Fruit fly (Drosophila melanogaster) whole organism, pupa: ENCODE results near the gene SIDL.

ENCODE experiments used
- CG10348 ChIP-seq: fragments of 200-800 bp; sonication (Bioruptor generic); IDR thresholded peaks from 2 replicates; pipeline ENCODE4 v1.3.6; 2022; ENCODE audit warnings: missing biosample characterization, missing genetic modification characterization
- CG12605 ChIP-seq: fragments of 200-800 bp; sonication (Bioruptor generic); IDR thresholded peaks from 2 replicates; pipeline ENCODE4 v1.3.6; 2022; ENCODE audit warnings: missing biosample characterization, missing genetic modification characterization
- CG13204 ChIP-seq: fragments of 200-800 bp; sonication (Bioruptor generic); optimal IDR thresholded peaks from 2 replicates; lab custom pipeline; 2018; ENCODE audit warnings: missing biosample characterization, mild to moderate bottlenecking, missing genetic modification characterization, moderate library complexity
- CG14655 ChIP-seq: fragments of 200-800 bp; sonication (Bioruptor generic); optimal IDR thresholded peaks from 3 replicates; lab custom pipeline; 2017; ENCODE audit warnings: mild to moderate bottlenecking, missing biosample characterization, missing genetic modification reagents, missing genetic modification characterization
- CG15710 ChIP-seq: fragments of 200-800 bp; sonication (Bioruptor generic); optimal IDR thresholded peaks from 2 replicates; lab custom pipeline; 2018; ENCODE audit warnings: missing biosample characterization, mild to moderate bottlenecking, missing genetic modification characterization, moderate library complexity
- CG17806 ChIP-seq: fragments of 200-800 bp; sonication (Bioruptor generic); optimal IDR thresholded peaks from 2 replicates; lab custom pipeline; 2018; ENCODE audit warnings: missing biosample characterization, mild to moderate bottlenecking, missing genetic modification characterization, moderate library complexity
- CG32121 ChIP-seq: fragments of 200-800 bp; sonication (Bioruptor generic); IDR thresholded peaks from 2 replicates; pipeline ENCODE4 v1.3.6; 2022; ENCODE audit warnings: missing biosample characterization, missing genetic modification characterization
- CG34367 ChIP-seq: fragments of 200-800 bp; sonication (Bioruptor generic); optimal IDR thresholded peaks from 2 replicates; lab custom pipeline; 2018; ENCODE audit warnings: missing biosample characterization, mild to moderate bottlenecking, missing genetic modification characterization
- CG4496 ChIP-seq: fragments of 200-800 bp; sonication (Bioruptor generic); IDR thresholded peaks from 3 replicates; pipeline ENCODE4 v1.3.6; 2022; ENCODE audit warnings: missing biosample characterization, missing genetic modification characterization
- CG8159 ChIP-seq: fragments of 200-800 bp; sonication (Bioruptor generic); optimal IDR thresholded peaks from 3 replicates; lab custom pipeline; 2018; ENCODE audit warnings: missing biosample characterization, mild to moderate bottlenecking, missing genetic modification characterization, moderate library complexity
- CG8301 ChIP-seq: fragments of 200-800 bp; sonication (Bioruptor generic); optimal IDR thresholded peaks from 2 replicates; lab custom pipeline; 2018; ENCODE audit warnings: missing biosample characterization, mild to moderate bottlenecking, missing genetic modification characterization
- CG9948 ChIP-seq: fragments of 200-800 bp; sonication (Bioruptor generic); optimal IDR thresholded peaks from 2 replicates; lab custom pipeline; 2018; ENCODE audit warnings: missing biosample characterization, mild to moderate bottlenecking, missing genetic modification characterization, moderate library complexity
- D1 ChIP-seq: fragments of 200-800 bp; sonication (Bioruptor generic); optimal IDR thresholded peaks from 2 replicates; lab custom pipeline; 2018; ENCODE audit warnings: missing biosample characterization, mild to moderate bottlenecking, missing genetic modification characterization, moderate library complexity
- EcR ChIP-seq: fragments of 200-800 bp; sonication (Bioruptor generic); optimal IDR thresholded peaks from 3 replicates; lab custom pipeline; 2019; ENCODE audit warnings: missing biosample characterization, missing genetic modification characterization, mild to moderate bottlenecking, moderate library complexity, missing genetic modification reagents
- Ets98B ChIP-seq: fragments of 200-800 bp; sonication (Bioruptor generic); IDR thresholded peaks from 2 replicates; pipeline ENCODE4 v1.3.6; 2022; ENCODE audit warnings: missing biosample characterization, missing genetic modification characterization
- Pif1A ChIP-seq: fragments of 200-800 bp; sonication (Bioruptor generic); optimal IDR thresholded peaks from 3 replicates; lab custom pipeline; 2016; ENCODE audit warnings: missing biosample characterization, missing genetic modification characterization
- Pif1B ChIP-seq: fragments of 200-800 bp; sonication (Bioruptor generic); optimal IDR thresholded peaks from 3 replicates; lab custom pipeline; 2016; ENCODE audit warnings: missing biosample characterization, missing genetic modification characterization
- Snoo ChIP-seq: fragments of 200-800 bp; sonication (Bioruptor generic); optimal IDR thresholded peaks from 3 replicates; lab custom pipeline; 2017; ENCODE audit warnings: missing biosample characterization, mild to moderate bottlenecking, missing genetic modification characterization, inconsistent platforms
- fd96Ca ChIP-seq: fragments of 200-800 bp; sonication (Bioruptor generic); IDR thresholded peaks from 3 replicates; pipeline ENCODE4 v1.3.6; 2022; ENCODE audit warnings: missing biosample characterization, missing genetic modification characterization
- gl ChIP-seq: fragments of 200-800 bp; sonication (Bioruptor generic); optimal IDR thresholded peaks from 2 replicates; lab custom pipeline; 2018; ENCODE audit warnings: missing biosample characterization, mild to moderate bottlenecking, missing genetic modification characterization
- rn ChIP-seq: fragments of 200-800 bp; sonication (Bioruptor generic); IDR thresholded peaks from 2 replicates; pipeline ENCODE4 v1.3.6; 2022; ENCODE audit warnings: missing biosample characterization, missing genetic modification characterization

SIDL gene

DNA sequence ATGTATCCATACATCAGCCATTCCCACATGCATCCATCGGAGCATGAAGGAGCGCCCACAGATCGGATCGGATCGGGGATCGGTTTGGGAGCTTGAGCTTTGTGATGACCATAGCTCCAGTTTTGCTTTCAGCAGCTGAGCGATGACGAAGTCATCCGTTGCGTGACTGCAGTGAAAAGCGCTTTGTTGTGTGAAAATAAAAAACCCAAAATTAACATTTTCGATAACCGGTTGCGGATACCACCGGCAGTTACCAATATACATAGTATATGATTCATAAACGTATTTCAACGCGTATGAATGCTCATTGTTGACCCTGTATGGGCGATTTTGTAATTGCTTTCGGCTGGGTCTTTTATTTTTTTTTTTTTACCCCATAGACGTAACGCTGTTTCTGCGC lies 13.5 kb downstream of the SIDL start:
- no peak for TF ChIP-seq CG14655 (GFP tag; lab: Kevin White, UChicago)
- no peak for TF ChIP-seq gl (tag; lab: Kevin White, UChicago)
- no peak for TF ChIP-seq rn (GFP tag; lab: Robert Waterston, UW)
- TF ChIP-seq fd96Ca (GFP tag; lab: Robert Waterston, UW): no peak
- TF ChIP-seq CG4496: peak; percentile 28; the same call in 1 of the 3 replicates
- TF ChIP-seq CG34367: no peak
- TF ChIP-seq D1 (tag; lab: Kevin White, UChicago): no peak

DNA sequence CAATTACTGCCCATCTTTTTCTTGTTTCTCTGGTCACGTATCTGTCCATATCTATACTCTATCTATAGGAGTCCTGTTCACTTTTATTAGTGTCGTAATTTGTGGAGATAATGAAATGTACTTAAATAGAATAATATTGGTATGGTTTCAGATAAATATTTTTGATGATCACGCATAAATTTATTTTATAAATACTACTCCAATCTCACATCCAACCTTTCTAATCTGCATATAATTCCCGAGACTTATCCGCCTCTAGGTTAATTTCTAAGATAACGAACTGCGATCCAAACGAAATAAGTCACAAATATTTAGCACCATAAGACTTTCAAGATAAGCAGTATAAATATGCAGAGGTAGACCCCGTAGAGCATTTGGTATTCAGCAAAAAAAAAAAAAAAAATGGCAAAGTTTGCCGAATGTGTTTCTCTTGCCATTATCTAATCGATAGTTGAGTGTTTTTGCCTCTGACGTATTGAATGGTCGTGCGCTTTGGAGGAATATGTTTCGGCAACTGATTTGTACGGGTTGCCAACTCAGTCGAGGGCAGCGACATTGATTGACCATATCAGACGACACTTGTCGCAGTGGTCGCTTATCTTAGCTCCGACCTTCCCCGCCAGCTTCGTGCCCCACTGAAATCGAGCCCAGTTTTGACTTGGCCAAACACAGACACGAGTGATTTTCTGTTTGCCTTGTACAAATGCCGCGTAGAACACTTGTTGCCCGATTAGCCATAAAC lies 20.5 kb downstream of the SIDL start:
- no peak for TF ChIP-seq CG12605 (GFP tag; lab: Robert Waterston, UW)
- no peak for TF ChIP-seq CG13204
- TF ChIP-seq Snoo (tag; lab: Kevin White, UChicago): no peak
- TF ChIP-seq EcR (GFP tag; lab: Kevin White, UChicago): peak; percentile 52
- no peak for TF ChIP-seq CG32121 (GFP tag; lab: Robert Waterston, UW)
- TF ChIP-seq, all 21 proteins: peak for 1

DNA sequence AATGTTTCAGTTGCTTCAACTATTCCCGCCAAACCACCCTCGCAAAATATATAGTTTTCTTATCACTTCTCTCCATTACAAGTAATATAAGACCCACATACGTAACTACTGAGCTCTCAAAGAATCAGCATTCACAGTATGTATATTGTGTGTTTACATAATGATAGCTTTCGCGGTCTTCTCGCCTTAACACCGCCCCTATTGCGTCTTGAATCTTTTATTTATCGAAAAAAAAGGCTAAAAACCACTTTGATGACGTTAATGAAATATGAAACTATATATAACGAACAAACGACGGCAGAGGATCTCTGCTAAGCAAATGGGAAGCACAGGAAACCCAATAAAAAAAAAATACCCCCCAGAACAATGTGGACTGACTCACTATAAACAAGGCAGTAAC lies 21.3 kb downstream of the SIDL start:
- TF ChIP-seq gl (tag; lab: Kevin White, UChicago) (peak; percentile 6), Pif1B (GFP tag; lab: Kevin White, UChicago) (no peak)

DNA sequence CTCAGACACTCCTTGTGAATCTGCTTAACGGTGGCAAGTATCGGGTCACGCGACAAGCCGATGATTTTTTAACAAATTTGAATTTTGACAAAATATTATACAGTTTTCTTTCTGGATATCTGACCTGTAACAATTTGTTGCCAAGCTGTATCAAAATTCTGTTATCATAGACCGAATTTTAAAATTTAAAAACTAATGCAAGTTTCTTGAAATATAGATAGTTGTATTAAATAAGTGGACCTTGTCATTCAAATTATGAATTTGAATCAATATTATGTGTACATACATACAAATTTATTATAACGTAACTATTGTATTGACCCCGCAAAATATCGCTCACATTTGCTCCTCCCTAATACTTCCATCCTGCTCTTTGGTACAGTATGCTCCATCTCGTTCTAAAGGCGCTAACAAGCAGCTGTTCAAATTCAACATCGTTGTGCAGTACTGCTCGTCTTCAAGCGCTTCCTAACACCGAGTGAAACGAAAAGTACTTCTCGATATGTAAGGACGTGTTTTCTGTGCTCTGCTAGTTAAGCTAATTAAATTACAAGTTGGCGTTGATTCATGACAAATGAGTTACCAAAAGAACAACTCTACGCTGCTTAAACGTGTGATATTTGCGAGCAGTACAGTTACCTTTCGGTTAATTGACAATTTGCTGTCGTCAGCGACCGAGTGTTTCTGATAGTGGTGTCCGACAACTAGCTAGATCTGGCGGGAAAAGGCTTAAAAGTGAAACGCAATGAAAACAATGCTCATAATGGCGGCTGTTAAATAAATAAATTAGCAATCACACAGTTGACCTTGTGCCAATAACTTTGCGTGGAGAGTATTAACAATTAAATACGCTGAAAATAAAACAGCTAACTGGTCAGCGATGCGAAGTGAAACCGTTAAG lies 22.3 kb downstream of the SIDL start, which contains the start of the genes Kpc1 and CG42542:
Gene Kpc1 (minus strand): TSS at position 77 of the 901 bp plus-strand sequence.
Gene CG42542 (plus strand): TSS at position 465 of the 901 bp plus-strand sequence.
- no peak for TF ChIP-seq Snoo (tag; lab: Kevin White, UChicago)
- 0 out of 2 replicates have a peak, but pooled peaks have one; percentile 23 for TF ChIP-seq CG12605 (GFP tag; lab: Robert Waterston, UW)
- no peak for TF ChIP-seq D1 (tag; lab: Kevin White, UChicago)
- peak; percentile 10 for TF ChIP-seq Pif1A (GFP tag; lab: Kevin White, UChicago)
- peak; percentile 43 for TF ChIP-seq CG15710 (tag; lab: Kevin White, UChicago)
- TF ChIP-seq CG8159 (tag; lab: Kevin White, UChicago): peak; percentile 58
- TF ChIP-seq Ets98B: no peak; the same call in none of the 2 replicates
- no peak for TF ChIP-seq rn (GFP tag; lab: Robert Waterston, UW)
- peak; percentile 69 for TF ChIP-seq CG4496
- TF ChIP-seq CG17806: peak; percentile 50
- peak; percentile 44; the same call in 1 of the 2 replicates for TF ChIP-seq CG32121 (GFP tag; lab: Robert Waterston, UW)
- peak; percentile 29 for TF ChIP-seq CG8301 (tag; lab: Kevin White, UChicago)
- TF ChIP-seq CG34367: peak; percentile 30
- 0 out of 3 replicates have a peak, but pooled peaks have one; percentile 40 for TF ChIP-seq fd96Ca (GFP tag; lab: Robert Waterston, UW)
- TF ChIP-seq gl (tag; lab: Kevin White, UChicago): no peak
- TF ChIP-seq Pif1B (GFP tag; lab: Kevin White, UChicago): no peak

DNA sequence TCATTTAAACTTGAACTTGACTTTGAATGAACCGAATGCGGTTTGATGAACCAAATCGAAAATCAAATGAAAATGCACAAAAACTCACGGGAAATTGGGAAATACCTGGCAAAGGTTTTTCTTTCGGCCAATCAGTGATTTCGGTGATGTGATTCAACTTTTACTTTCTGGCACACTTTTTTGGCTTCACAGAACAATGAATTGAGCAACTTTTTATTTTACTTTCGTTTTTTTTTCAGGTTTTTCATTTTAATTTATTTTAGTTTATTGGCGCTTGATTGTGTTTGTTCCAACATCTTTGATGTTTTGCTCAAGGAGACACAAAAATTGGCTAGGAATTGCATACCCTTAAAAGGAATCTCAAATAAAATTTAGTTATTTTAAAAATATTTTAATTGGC lies 37.2 kb downstream of the SIDL start, which contains the start of gene Mf:
Gene Mf (minus strand): TSS at position 44 of the 400 bp plus-strand sequence.
- TF ChIP-seq CG12605 (GFP tag; lab: Robert Waterston, UW) (no peak), CG34367 (no peak), CG8159 (tag; lab: Kevin White, UChicago) (no peak), CG14655 (GFP tag; lab: Kevin White, UChicago) (no peak), CG4496 (no peak), EcR (GFP tag; lab: Kevin White, UChicago) (no peak), Pif1B (GFP tag; lab: Kevin White, UChicago) (no peak), CG10348 (GFP tag; lab: Robert Waterston, UW) (no peak), CG15710 (tag; lab: Kevin White, UChicago) (no peak), fd96Ca (GFP tag; lab: Robert Waterston, UW) (no peak), gl (tag; lab: Kevin White, UChicago) (no peak), CG32121 (GFP tag; lab: Robert Waterston, UW) (no peak), D1 (tag; lab: Kevin White, UChicago) (no peak), Pif1A (GFP tag; lab: Kevin White, UChicago) (no peak), rn (GFP tag; lab: Robert Waterston, UW) (no peak), CG8301 (tag; lab: Kevin White, UChicago) (no peak), Ets98B (no peak), CG13204 (no peak), CG9948 (no peak)

DNA sequence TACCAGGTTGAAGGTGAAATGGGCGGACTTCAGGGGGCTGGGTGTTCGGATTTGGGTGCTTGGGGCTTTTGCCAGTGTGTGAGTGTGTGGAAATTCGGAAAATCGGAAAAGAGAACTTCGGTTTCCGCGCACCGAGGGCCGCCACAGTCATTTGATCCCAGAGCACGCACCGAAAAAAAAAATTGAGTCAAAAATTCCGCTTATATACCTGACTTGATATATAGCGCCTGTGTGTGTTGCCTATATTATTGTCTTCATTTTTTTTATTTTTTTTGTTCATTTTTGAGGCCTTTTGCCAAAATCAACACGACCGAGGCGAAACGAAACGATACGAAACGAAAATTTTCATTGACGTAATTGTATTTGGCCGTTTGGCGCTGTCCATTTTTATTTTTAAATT lies 41.4 kb downstream of the SIDL start:
- TF ChIP-seq D1 (tag; lab: Kevin White, UChicago) (no peak), EcR (GFP tag; lab: Kevin White, UChicago) (no peak), CG15710 (tag; lab: Kevin White, UChicago) (no peak), Pif1A (GFP tag; lab: Kevin White, UChicago) (no peak), CG14655 (GFP tag; lab: Kevin White, UChicago) (no peak), CG4496 (no peak), Snoo (tag; lab: Kevin White, UChicago) (no peak), CG32121 (GFP tag; lab: Robert Waterston, UW) (0 out of 2 replicates have a peak, but pooled peaks have one; percentile 28)
- TF ChIP-seq, all 21 proteins: peak for 1
